Worm (Caenorhabditis elegans) whole organism, L4/young adult: Measurements from ENCODE around the gene C08B6.18.

ENCODE experiments used
- W03F9.2 ChIP-seq: fragments of 150-350 bp; optimal IDR thresholded peaks from 2 replicates; lab custom pipeline; 2014; ENCODE audit warnings: missing biosample characterization, missing genetic modification characterization
- dao-5 ChIP-seq: sonication (generic microtip); optimal IDR thresholded peaks from 2 replicates; lab custom pipeline; 2016; ENCODE audit warnings: missing genotype, missing genetic modification characterization, moderate library complexity, missing compliant biosample characterization
- him-1 ChIP-seq: sonication (generic microtip); optimal IDR thresholded peaks from 2 replicates; lab custom pipeline; 2016; ENCODE audit warnings: missing genotype, missing genetic modification reagents, missing genetic modification characterization, missing compliant biosample characterization

The C08B6.18 gene

DNA sequence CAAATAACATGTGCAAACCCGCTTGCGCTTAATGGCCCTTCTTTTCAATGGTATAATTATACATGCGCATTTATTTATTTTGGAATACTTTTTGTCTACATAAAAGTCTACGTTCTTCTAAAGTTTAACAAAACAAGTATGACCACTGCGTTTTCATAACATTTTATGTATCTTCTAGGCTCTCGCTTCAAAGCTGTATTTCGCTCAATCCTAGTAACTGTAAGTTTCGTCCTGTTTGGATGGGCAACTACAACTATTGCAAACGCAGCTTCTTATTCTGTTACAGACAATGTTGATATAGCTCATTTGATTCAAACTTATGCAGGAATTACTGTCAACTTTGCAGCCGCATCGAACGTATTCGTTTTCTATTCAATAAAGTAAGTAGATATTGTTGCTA, 15.8 kb upstream of the C08B6.18 start, which contains the start of gene srsx-27:
Gene srsx-27, plus strand, starts transcription at position 301 of the 400 bp plus-strand sequence.
- no peak for TF ChIP-seq dao-5
- TF ChIP-seq him-1 (tag; lab: Kevin White, UChicago) = no peak
- no peak for TF ChIP-seq W03F9.2 (tag; lab: Kevin White, UChicago)

ce11 chrV:10148352-10148751, 14.4 kb upstream of the C08B6.18 start, which contains the start of gene srsx-26:
TSS of gene srsx-26 (plus strand) at chrV:10148652.
- TF ChIP-seq dao-5 (no peak), him-1 (tag; lab: Kevin White, UChicago) (no peak), W03F9.2 (tag; lab: Kevin White, UChicago) (no peak)

- TF ChIP-seq dao-5 (no peak), W03F9.2 (tag; lab: Kevin White, UChicago) (no peak), him-1 (tag; lab: Kevin White, UChicago) (no peak)
These were observed 12.9 kb upstream of the C08B6.18 start for ce11 chrV:10146787-10147186.

ce11 chrV:10145653-10146052, 11.7 kb upstream of the C08B6.18 start, which contains the start of gene C51E3.9:
TSS of gene C51E3.9 (plus strand) at chrV:10145953.
- TF ChIP-seq W03F9.2 (tag; lab: Kevin White, UChicago) = no peak
- no peak for TF ChIP-seq him-1 (tag; lab: Kevin White, UChicago)
- no peak for TF ChIP-seq dao-5

DNA sequence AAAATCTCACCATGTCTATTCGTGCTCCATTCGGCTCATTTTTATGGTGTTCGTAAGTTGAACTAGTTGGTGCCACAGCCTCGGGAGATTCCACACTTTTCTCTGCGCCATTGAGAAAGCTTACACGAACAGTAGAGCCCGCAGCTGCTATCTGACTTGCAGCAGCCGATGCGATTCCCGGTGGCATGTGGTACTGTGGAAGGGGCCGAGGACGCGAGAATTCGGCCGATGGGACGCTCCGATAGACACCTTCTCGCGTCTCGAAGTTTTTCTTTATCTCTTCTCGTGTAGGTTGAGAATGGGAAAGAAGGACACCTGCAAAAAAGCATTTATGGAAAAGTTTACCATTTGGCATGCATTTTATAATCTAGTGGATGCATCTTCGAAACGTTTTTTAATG, 650 bp downstream of the C08B6.18 start:
- TF ChIP-seq W03F9.2 (tag; lab: Kevin White, UChicago) = no peak
- no peak for TF ChIP-seq dao-5
- no peak for TF ChIP-seq him-1 (tag; lab: Kevin White, UChicago)

ce11 chrV:10130195-10130594, 3.7 kb downstream of the C08B6.18 start, which contains the start of gene aos-1:
TSS of gene aos-1 (minus strand) at chrV:10130295.
- no peak for TF ChIP-seq him-1 (tag; lab: Kevin White, UChicago)
- no peak for TF ChIP-seq dao-5
- no peak for TF ChIP-seq W03F9.2 (tag; lab: Kevin White, UChicago)

DNA sequence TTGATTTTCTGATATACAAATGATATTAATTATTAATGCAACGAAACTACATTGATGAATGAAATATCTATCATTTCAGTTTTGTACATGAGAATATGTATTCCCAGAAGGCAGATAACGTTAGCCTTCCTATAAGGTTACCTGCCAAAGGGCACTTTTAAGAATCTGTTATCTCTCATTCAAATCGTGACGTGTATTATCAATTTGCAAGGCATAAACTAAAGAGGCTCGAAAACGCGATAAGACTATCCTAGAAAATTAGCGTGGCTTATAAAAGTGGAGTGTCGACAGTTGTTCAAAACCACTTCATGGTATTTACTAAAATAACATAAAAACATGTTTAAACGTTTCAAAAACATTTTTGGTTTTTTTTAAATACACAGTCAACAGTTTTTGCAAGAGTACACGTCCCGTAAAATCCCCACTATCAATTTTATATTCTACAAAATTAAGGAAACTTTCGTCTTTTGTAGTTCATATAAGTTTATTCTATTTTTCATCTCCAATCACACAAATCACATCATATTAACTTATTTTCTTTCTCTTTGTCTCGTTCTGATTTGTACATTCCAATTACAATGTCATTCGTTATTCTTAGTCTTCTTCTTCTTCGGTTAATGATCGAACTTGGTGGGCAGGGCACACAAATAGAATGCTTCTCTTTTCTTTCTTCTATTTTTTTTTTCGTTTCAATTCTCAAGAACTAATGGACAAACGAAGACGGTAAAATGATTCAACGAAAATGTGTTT, 9.0 kb downstream of the C08B6.18 start, which contains the start of gene C08B6.10:
Gene C08B6.10, plus strand, starts transcription at position 700 of the 750 bp plus-strand sequence.
- TF ChIP-seq W03F9.2 (tag; lab: Kevin White, UChicago) = no peak
- TF ChIP-seq him-1 (tag; lab: Kevin White, UChicago) = no peak
- TF ChIP-seq dao-5 = no peak

DNA sequence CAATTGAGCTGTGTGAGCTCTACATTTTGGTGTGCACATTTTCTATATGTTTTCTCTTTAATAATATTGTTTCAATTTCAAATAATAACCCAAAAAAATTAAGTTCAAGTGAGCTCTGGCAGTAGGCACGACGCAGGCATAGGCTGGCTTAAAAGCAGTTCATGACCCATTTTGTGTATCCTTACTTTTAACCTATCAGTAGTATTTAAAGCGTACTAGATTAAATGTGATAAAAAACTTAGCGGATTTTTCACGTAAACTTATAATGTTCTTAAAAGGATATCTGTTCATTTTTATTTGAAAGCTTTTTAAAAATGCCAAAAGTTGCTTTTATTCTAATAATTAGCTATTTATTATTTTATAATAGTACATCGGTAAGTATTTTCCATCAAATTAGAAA, 10.6 kb downstream of the C08B6.18 start, which contains the start of gene C08B6.6:
Gene C08B6.6, plus strand, starts transcription at position 301 of the 400 bp plus-strand sequence.
- TF ChIP-seq him-1 (tag; lab: Kevin White, UChicago) (no peak), W03F9.2 (tag; lab: Kevin White, UChicago) (no peak), dao-5 (no peak)

DNA sequence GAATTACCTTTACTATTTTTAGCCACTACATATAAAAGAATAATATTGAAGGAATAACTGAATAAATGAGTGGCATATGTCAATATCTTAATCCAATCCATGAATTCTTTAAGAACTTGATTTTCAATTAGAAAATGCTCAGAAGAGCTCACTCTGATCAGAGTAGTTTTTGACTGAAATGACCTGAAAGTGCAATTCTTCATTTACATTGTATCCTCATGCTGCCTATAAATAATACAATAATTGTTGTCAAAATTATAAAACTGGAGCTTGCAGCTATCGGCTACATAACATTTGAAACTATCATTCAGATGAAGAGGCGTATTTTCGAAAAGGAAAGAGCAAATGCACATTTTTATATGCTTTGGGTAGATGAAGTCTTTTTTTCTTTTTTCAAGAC, 11.3 kb downstream of the C08B6.18 start, which contains the start of gene srxa-19:
Gene srxa-19, minus strand, starts transcription at position 101 of the 400 bp plus-strand sequence.
- TF ChIP-seq him-1 (tag; lab: Kevin White, UChicago) = no peak
- TF ChIP-seq dao-5 = no peak
- no peak for TF ChIP-seq W03F9.2 (tag; lab: Kevin White, UChicago)

- TF ChIP-seq W03F9.2 (tag; lab: Kevin White, UChicago) (no peak), him-1 (tag; lab: Kevin White, UChicago) (no peak), dao-5 (no peak)
These were observed 13.0 kb downstream of the C08B6.18 start, which contains the start of gene srxa-18 for ce11 chrV:10120898-10121297. TSS of gene srxa-18 (minus strand) at chrV:10120997.

DNA sequence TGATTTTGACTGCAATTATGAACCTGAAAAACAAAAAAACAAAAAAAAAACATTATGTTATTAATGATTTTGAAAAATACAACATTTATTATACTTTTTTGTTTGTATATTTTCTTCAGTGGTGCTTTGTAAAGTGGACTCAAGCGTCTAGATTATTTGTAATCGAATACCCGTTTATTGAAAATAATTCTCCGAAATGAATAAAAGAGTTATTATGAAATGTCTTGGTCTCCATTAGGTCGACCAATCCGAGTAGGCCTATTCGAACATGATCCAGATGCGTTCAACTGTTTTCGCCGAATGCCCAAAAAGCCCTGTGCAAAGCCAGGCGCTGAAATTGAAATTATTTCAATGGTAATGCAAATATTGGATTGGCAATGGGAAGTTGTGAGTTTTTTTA, 16.5 kb downstream of the C08B6.18 start, which contains the start of gene C08B6.5:
Gene C08B6.5, plus strand, starts transcription at position 301 of the 400 bp plus-strand sequence.
- TF ChIP-seq him-1 (tag; lab: Kevin White, UChicago) (no peak), W03F9.2 (tag; lab: Kevin White, UChicago) (no peak), dao-5 (no peak)

- TF ChIP-seq dao-5 (no peak), W03F9.2 (tag; lab: Kevin White, UChicago) (no peak), him-1 (tag; lab: Kevin White, UChicago) (no peak)
These were observed 19.6 kb downstream of the C08B6.18 start, which contains the start of gene cht-5 for ce11 chrV:10114329-10114728. TSS of gene cht-5 (plus strand) at chrV:10114629.

- TF ChIP-seq W03F9.2 (tag; lab: Kevin White, UChicago) (no peak), him-1 (tag; lab: Kevin White, UChicago) (no peak), dao-5 (no peak)
These were observed 21.7 kb downstream of the C08B6.18 start, which contains the start of gene C08B6.3 for ce11 chrV:10112187-10112586. TSS of gene C08B6.3 (minus strand) at chrV:10112287.

DNA sequence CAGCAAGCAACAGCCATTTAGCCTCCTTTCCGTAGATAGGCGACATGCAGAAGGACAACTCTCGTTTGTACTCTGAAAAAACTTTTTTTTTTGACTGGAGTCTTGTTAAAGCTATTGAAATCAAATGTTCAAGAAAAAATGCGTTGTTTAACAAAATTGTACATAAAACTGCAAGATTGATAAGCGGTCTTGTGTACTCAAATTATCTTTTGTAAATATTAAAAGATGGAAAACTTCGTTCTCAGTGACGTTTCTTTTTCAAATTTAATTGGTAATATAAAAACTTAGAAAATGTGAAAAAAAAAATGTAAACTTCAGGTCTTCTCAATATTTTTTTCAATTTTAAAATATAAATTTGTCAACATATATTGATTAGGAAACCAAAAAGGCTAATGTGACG, 22.8 kb downstream of the C08B6.18 start:
- TF ChIP-seq him-1 (tag; lab: Kevin White, UChicago) (no peak), dao-5 (no peak)
